Fruit fly (Drosophila melanogaster): ENCODE results near the gene Men-b.

DNA sequence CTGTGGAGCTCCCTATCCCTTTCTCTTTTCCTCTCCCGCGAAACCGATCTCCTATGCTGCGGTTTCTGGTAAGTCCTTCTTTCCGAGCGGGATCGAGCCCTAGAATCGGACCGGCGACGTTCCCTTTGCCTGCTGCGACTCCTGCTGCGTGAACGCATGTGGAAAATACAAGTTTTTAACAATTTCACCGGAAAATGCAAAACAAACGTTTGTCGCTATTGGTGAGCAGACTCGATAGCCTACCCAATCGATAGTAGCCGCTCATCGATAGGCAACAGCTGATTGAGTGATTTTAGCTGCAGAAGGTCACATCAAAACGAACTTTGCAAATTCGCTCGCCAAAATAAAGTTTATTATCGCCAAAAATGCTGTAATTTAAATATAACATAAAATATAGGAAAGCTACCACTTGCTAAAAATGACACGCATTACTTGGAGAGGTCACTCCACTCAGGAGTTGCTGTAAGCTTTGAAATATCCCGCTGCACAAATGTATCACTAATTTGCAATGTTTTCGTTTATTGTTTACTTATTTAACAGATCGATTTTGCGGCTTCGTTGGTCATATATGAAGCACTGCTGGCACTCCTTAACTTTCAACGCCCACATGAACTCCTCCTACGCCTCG, 34.9 kb upstream of the Men-b start, which contains the start of the genes CG6066 and CG5880:
- TF ChIP-seq CG2889 (GFP tag; IDR thresholded peaks at IDR 0.05) (no peak), chif (GFP tag; optimal IDR thresholded peaks at IDR 0.05) (no peak), CG4360 (GFP tag; IDR thresholded peaks at IDR 0.05) (no peak), insv (GFP tag; optimal IDR thresholded peaks at IDR 0.05) (no peak), sd (tag; optimal IDR thresholded peaks at IDR 0.05) (no peak), Nf-YB (GFP tag; optimal IDR thresholded peaks at IDR 0.05) (peak; percentile 6), CG10267 (tag; optimal IDR thresholded peaks at IDR 0.05) (no peak), CG31224 (GFP tag; IDR thresholded peaks at IDR 0.05) (no peak), CG12219 (GFP tag; optimal IDR thresholded peaks at IDR 0.05) (no peak), aop (GFP tag; IDR thresholded peaks at IDR 0.05) (no peak), nom (GFP tag; optimal IDR thresholded peaks at IDR 0.05) (no peak)

All from whole organism, embryonic.